Fruit fly (Drosophila melanogaster) whole organism, pupa: ENCODE results near the gene Arr1.

Source experiments
- CG12605 ChIP-seq: fragments of 200-800 bp; sonication (Bioruptor generic); IDR thresholded peaks from 2 replicates; pipeline ENCODE4 v1.3.6; 2022; ENCODE audit warnings: missing biosample characterization, missing genetic modification characterization
- CG15710 ChIP-seq: fragments of 200-800 bp; sonication (Bioruptor generic); optimal IDR thresholded peaks from 2 replicates; lab custom pipeline; 2018; ENCODE audit warnings: missing biosample characterization, mild to moderate bottlenecking, missing genetic modification characterization, moderate library complexity
- CG34367 ChIP-seq: fragments of 200-800 bp; sonication (Bioruptor generic); optimal IDR thresholded peaks from 2 replicates; lab custom pipeline; 2018; ENCODE audit warnings: missing biosample characterization, mild to moderate bottlenecking, missing genetic modification characterization
- CG8159 ChIP-seq: fragments of 200-800 bp; sonication (Bioruptor generic); optimal IDR thresholded peaks from 3 replicates; lab custom pipeline; 2018; ENCODE audit warnings: missing biosample characterization, mild to moderate bottlenecking, missing genetic modification characterization, moderate library complexity
- CG8301 ChIP-seq: fragments of 200-800 bp; sonication (Bioruptor generic); optimal IDR thresholded peaks from 2 replicates; lab custom pipeline; 2018; ENCODE audit warnings: missing biosample characterization, mild to moderate bottlenecking, missing genetic modification characterization
- Pif1A ChIP-seq: fragments of 200-800 bp; sonication (Bioruptor generic); optimal IDR thresholded peaks from 3 replicates; lab custom pipeline; 2016; ENCODE audit warnings: missing biosample characterization, missing genetic modification characterization
- Snoo ChIP-seq: fragments of 200-800 bp; sonication (Bioruptor generic); optimal IDR thresholded peaks from 3 replicates; lab custom pipeline; 2017; ENCODE audit warnings: missing biosample characterization, mild to moderate bottlenecking, missing genetic modification characterization, inconsistent platforms
- gl ChIP-seq: fragments of 200-800 bp; sonication (Bioruptor generic); optimal IDR thresholded peaks from 2 replicates; lab custom pipeline; 2018; ENCODE audit warnings: missing biosample characterization, mild to moderate bottlenecking, missing genetic modification characterization

dm6 chr2L:18112435-18112834, 34.4 kb downstream of the Arr1 start:
- TF ChIP-seq CG34367 (no peak), CG8159 (tag; lab: Kevin White, UChicago) (no peak), Pif1A (GFP tag; lab: Kevin White, UChicago) (no peak), CG8301 (tag; lab: Kevin White, UChicago) (no peak), Snoo (tag; lab: Kevin White, UChicago) (no peak), gl (tag; lab: Kevin White, UChicago) (no peak), CG12605 (GFP tag; lab: Robert Waterston, UW) (no peak), CG15710 (tag; lab: Kevin White, UChicago) (no peak)
